Worm (Caenorhabditis elegans) whole organism, L3 larva: ENCODE results near the gene col-36.

Source experiments
- R02D3.7 ChIP-seq: fragments of 150-350 bp; optimal IDR thresholded peaks from 2 replicates; lab custom pipeline; 2014; ENCODE audit warnings: missing biosample characterization, missing genetic modification characterization
- elt-2 ChIP-seq: sonication (generic microtip); optimal IDR thresholded peaks from 2 replicates; lab custom pipeline; 2016; ENCODE audit warnings: missing genetic modification reagents, mild to moderate bottlenecking, missing genetic modification characterization, missing compliant biosample characterization

ce11 chrII:7166768-7167167 lies 1.8 kb downstream of the col-36 start:
- no peak for TF ChIP-seq R02D3.7
- TF ChIP-seq elt-2 (tag; lab: Kevin White, UChicago) = peak; percentile 93
